Worm (Caenorhabditis elegans) whole organism, late embryonic: ENCODE measurements around the gene srz-11.

Source experiments
- C08G9.2 ChIP-seq: sonication (generic microtip); optimal IDR thresholded peaks from 2 replicates; lab custom pipeline; 2016; ENCODE audit warnings: mild to moderate bottlenecking, missing genetic modification characterization, moderate library complexity, missing compliant biosample characterization
- C38D4.7 ChIP-seq: fragments of 200-800 bp; sonication (Bioruptor generic); optimal IDR thresholded peaks from 2 replicates; lab custom pipeline; 2018; ENCODE audit warnings: mild to moderate bottlenecking, missing genetic modification characterization, moderate library complexity, missing compliant biosample characterization
- F13H6.1 ChIP-seq: sonication (generic microtip); optimal IDR thresholded peaks from 2 replicates; lab custom pipeline; 2016; ENCODE audit warnings: missing genetic modification characterization, missing compliant biosample characterization
- ahr-1 ChIP-seq: sonication (generic microtip); optimal IDR thresholded peaks from 2 replicates; lab custom pipeline; 2016; ENCODE audit warnings: missing genetic modification characterization, missing compliant biosample characterization
- ama-1 ChIP-seq: fragments of 150-350 bp; optimal IDR thresholded peaks from 2 replicates; lab custom pipeline; 2014
- ceh-14 ChIP-seq: sonication (generic microtip); optimal IDR thresholded peaks from 2 replicates; lab custom pipeline; 2016; ENCODE audit warnings: missing genotype, missing genetic modification characterization, missing compliant biosample characterization
- ceh-19 ChIP-seq: fragments of 200-800 bp; sonication (Bioruptor generic); optimal IDR thresholded peaks from 2 replicates; lab custom pipeline; 2018; ENCODE audit warnings: mild to moderate bottlenecking, missing genetic modification characterization, missing compliant biosample characterization
- ceh-2 ChIP-seq: sonication (generic microtip); optimal IDR thresholded peaks from 2 replicates; lab custom pipeline; 2016; ENCODE audit warnings: missing genotype, missing genetic modification characterization, missing compliant biosample characterization
- ceh-24 ChIP-seq: sonication (generic microtip); optimal IDR thresholded peaks from 2 replicates; lab custom pipeline; 2016; ENCODE audit warnings: mild to moderate bottlenecking, missing genetic modification characterization, missing compliant biosample characterization
- ceh-30 ChIP-seq: fragments of 150-350 bp; optimal IDR thresholded peaks from 2 replicates; lab custom pipeline; 2014; ENCODE audit warnings: missing biosample characterization, missing genetic modification characterization
- ceh-34 ChIP-seq: sonication (generic microtip); optimal IDR thresholded peaks from 2 replicates; lab custom pipeline; 2016; ENCODE audit warnings: mild to moderate bottlenecking, missing genetic modification characterization, missing compliant biosample characterization
- ceh-45 ChIP-seq: fragments of 200-800 bp; sonication (Bioruptor generic); IDR thresholded peaks from 2 replicates; pipeline ENCODE4 v1.3.6; 2022; ENCODE audit warnings: missing genetic modification reagents, missing genetic modification characterization, missing compliant biosample characterization
- ceh-48 ChIP-seq: sonication (generic microtip); optimal IDR thresholded peaks from 2 replicates; lab custom pipeline; 2016; ENCODE audit warnings: missing genetic modification characterization, inconsistent platforms, missing compliant biosample characterization
- ceh-9 ChIP-seq: sonication (generic microtip); optimal IDR thresholded peaks from 2 replicates; lab custom pipeline; 2016; ENCODE audit warnings: mild to moderate bottlenecking, missing genetic modification characterization, inconsistent platforms, missing compliant biosample characterization
- dve-1 ChIP-seq: sonication (generic microtip); optimal IDR thresholded peaks from 2 replicates; lab custom pipeline; 2017; ENCODE audit warnings: antibody characterized with exemption, mild to moderate bottlenecking, missing genetic modification characterization, missing compliant biosample characterization
- elt-4 ChIP-seq: sonication (generic microtip); optimal IDR thresholded peaks from 2 replicates; lab custom pipeline; 2016; ENCODE audit warnings: missing genetic modification characterization, missing compliant biosample characterization
- ets-4 ChIP-seq: sonication (generic microtip); optimal IDR thresholded peaks from 2 replicates; lab custom pipeline; 2016; ENCODE audit warnings: missing genetic modification characterization, missing compliant biosample characterization
- eyg-1 ChIP-seq: sonication (generic microtip); optimal IDR thresholded peaks from 2 replicates; lab custom pipeline; 2016; ENCODE audit warnings: missing genotype, missing genetic modification characterization, missing compliant biosample characterization
- fax-1 ChIP-seq: sonication (generic microtip); optimal IDR thresholded peaks from 2 replicates; lab custom pipeline; 2016; ENCODE audit warnings: missing genotype, missing genetic modification characterization, missing compliant biosample characterization
- fkh-10 ChIP-seq: fragments of 150-350 bp; optimal IDR thresholded peaks from 2 replicates; lab custom pipeline; 2014; ENCODE audit warnings: missing biosample characterization, missing genetic modification reagents, missing genetic modification characterization
- fkh-6 ChIP-seq: sonication (generic microtip); optimal IDR thresholded peaks from 2 replicates; lab custom pipeline; 2016; ENCODE audit warnings: missing genetic modification characterization, missing compliant biosample characterization
- gmeb-2 ChIP-seq: sonication (generic microtip); optimal IDR thresholded peaks from 2 replicates; lab custom pipeline; 2016; ENCODE audit warnings: missing genetic modification characterization, inconsistent platforms, missing compliant biosample characterization
- hlh-15 ChIP-seq: sonication (generic microtip); optimal IDR thresholded peaks from 2 replicates; lab custom pipeline; 2016; ENCODE audit warnings: missing genetic modification characterization, missing compliant biosample characterization
- hlh-6 ChIP-seq: sonication (generic microtip); optimal IDR thresholded peaks from 2 replicates; lab custom pipeline; 2016; ENCODE audit warnings: missing genotype, missing genetic modification characterization, missing compliant biosample characterization
- hlh-8 ChIP-seq: sonication (generic microtip); optimal IDR thresholded peaks from 2 replicates; lab custom pipeline; 2016; ENCODE audit warnings: missing genotype, missing genetic modification characterization, missing compliant biosample characterization
- lim-6 ChIP-seq: sonication (generic microtip); optimal IDR thresholded peaks from 2 replicates; lab custom pipeline; 2016; ENCODE audit warnings: missing genetic modification characterization, missing compliant biosample characterization
- madf-2 ChIP-seq: sonication (generic microtip); optimal IDR thresholded peaks from 2 replicates; lab custom pipeline; 2017; ENCODE audit warnings: missing genetic modification characterization, missing compliant biosample characterization
- pat-9 ChIP-seq: fragments of 200-800 bp; sonication (Bioruptor generic); optimal IDR thresholded peaks from 2 replicates; lab custom pipeline; 2018; ENCODE audit warnings: mild to moderate bottlenecking, missing genetic modification characterization, moderate library complexity, missing compliant biosample characterization
- pax-1 ChIP-seq: fragments of 150-350 bp; optimal IDR thresholded peaks from 2 replicates; lab custom pipeline; 2014; ENCODE audit warnings: missing biosample characterization, missing genetic modification characterization
- pqm-1 ChIP-seq: sonication (generic microtip); optimal IDR thresholded peaks from 2 replicates; lab custom pipeline; 2016; ENCODE audit warnings: missing genetic modification characterization, missing compliant biosample characterization
- sox-4 ChIP-seq: sonication (generic microtip); optimal IDR thresholded peaks from 2 replicates; lab custom pipeline; 2017; ENCODE audit warnings: mild to moderate bottlenecking, missing genetic modification characterization, inconsistent platforms, missing compliant biosample characterization
- tbx-2 ChIP-seq: sonication (generic microtip); optimal IDR thresholded peaks from 2 replicates; lab custom pipeline; 2016; ENCODE audit warnings: missing genetic modification characterization, missing compliant biosample characterization
- ttx-3 ChIP-seq: sonication (generic microtip); optimal IDR thresholded peaks from 2 replicates; lab custom pipeline; 2016; ENCODE audit warnings: missing genetic modification reagents, missing genetic modification characterization, missing compliant biosample characterization
- unc-3 ChIP-seq, 2 experiments: fragments of 200-800 bp in 1 of 2; sonication (Bioruptor generic) in 1 of 2; sonication (generic microtip) in 1 of 2; conservative IDR thresholded peaks in 1 of 2; optimal IDR thresholded peaks in 1 of 2; 2 replicates each; pipeline versions ENCODE4 v1.3.6 to Lab custom; 2016 to 2022; ENCODE audit warnings: missing compliant biosample characterization in 2 of 2, missing genetic modification characterization in 2 of 2, missing genetic modification reagents in 1 of 2
- unc-86 ChIP-seq: sonication (generic microtip); optimal IDR thresholded peaks from 2 replicates; lab custom pipeline; 2016; ENCODE audit warnings: missing genetic modification characterization, missing compliant biosample characterization

Gene srz-11

DNA sequence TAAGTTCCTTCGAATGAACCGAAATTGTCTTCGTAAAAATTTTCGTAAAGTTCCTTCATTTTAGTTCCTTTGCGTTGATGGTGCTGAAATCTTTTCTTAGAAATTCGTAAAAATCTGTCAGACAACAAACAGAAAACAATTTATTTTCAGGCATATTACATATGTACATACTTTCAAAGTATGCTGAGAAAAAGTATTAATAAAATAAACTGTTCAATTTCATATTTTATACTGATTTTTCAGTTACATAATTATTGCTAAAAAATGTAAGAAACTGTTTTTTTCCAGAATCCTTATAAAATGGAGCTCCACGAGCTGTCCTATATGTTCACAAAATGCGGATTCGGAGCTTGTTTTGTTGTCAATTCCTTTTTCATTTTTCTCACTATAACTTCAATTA lies 4.2 kb upstream of the srz-11 start, which contains the start of gene str-45:
TSS of gene str-45 (plus strand) at position 301 of the 400 bp plus-strand sequence.
- TF ChIP-seq ets-4 (tag; lab: Kevin White, UChicago): no peak
- no peak for TF ChIP-seq ahr-1 (tag; lab: Kevin White, UChicago)

ce11 chrV:15175459-15175858 lies 12.6 kb downstream of the srz-11 start, which contains the start of gene clec-47:
Gene clec-47, plus strand, starts transcription at chrV:15175759.
- no peak for TF ChIP-seq hlh-15 (tag; lab: Kevin White, UChicago)

DNA sequence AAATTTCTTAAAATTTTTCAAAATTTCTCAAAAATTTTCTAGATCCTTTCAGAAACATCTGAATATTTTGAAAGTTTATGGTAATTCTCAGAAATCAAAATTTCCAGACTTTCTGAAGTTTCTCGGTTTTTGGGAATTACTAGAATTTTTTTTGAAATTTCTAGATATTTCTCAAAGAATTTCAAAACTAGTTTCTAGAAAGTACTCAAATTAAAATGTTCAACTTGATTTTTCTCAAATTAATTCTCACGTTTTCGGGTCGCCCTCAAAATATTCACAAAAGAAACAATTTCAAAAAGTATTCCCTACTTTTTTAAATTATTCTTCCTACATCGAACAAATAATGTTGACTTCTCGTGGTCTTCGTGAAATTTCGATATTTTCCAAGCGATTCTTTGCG lies 16.9 kb downstream of the srz-11 start, which contains the start of gene T09F5.10:
TSS of gene T09F5.10 (plus strand) at position 301 of the 400 bp plus-strand sequence.
- TF ChIP-seq unc-86 (tag; lab: Kevin White, UChicago) (no peak), pat-9 (tag; lab: Kevin White, UChicago) (no peak), ceh-45 (GFP tag; lab: Robert Waterston, UW) (no peak), fax-1 (tag; lab: Kevin White, UChicago) (no peak)

ce11 chrV:15181899-15182298 lies 19.0 kb downstream of the srz-11 start:
- TF ChIP-seq ceh-24 (tag; lab: Kevin White, UChicago) (no peak), hlh-8 (no peak), ceh-30 (tag; lab: Kevin White, UChicago) (no peak), unc-3 (GFP tag; conservative IDR thresholded peaks at IDR 0.05; lab: Robert Waterston, UW) (no peak), unc-3 (tag; optimal IDR thresholded peaks at IDR 0.05; lab: Kevin White, UChicago) (no peak), C38D4.7 (GFP tag; lab: Kevin White, UChicago) (no peak), ceh-2 (tag; lab: Kevin White, UChicago) (no peak), pax-1 (no peak), lim-6 (tag; lab: Kevin White, UChicago) (no peak), hlh-6 (tag; lab: Kevin White, UChicago) (no peak), ceh-45 (GFP tag; lab: Robert Waterston, UW) (no peak), ceh-9 (no peak), sox-4 (tag; lab: Kevin White, UChicago) (no peak), unc-86 (tag; lab: Kevin White, UChicago) (no peak), eyg-1 (tag; lab: Kevin White, UChicago) (no peak), ttx-3 (tag; lab: Kevin White, UChicago) (no peak), elt-4 (tag; lab: Kevin White, UChicago) (no peak), fax-1 (tag; lab: Kevin White, UChicago) (no peak), ceh-14 (tag; lab: Kevin White, UChicago) (no peak), dve-1 (tag; lab: Kevin White, UChicago) (no peak), fkh-10 (GFP tag; lab: Kevin White, UChicago) (no peak)

ce11 chrV:15182407-15182806 lies 19.5 kb downstream of the srz-11 start, which contains the start of gene fbxa-84:
Gene fbxa-84, plus strand, starts transcription at chrV:15182440.
- no peak for TF ChIP-seq hlh-15 (tag; lab: Kevin White, UChicago)
- TF ChIP-seq gmeb-2: no peak
- TF ChIP-seq lim-6 (tag; lab: Kevin White, UChicago): no peak
- TF ChIP-seq F13H6.1 (tag; lab: Kevin White, UChicago): no peak
- no peak for TF ChIP-seq C08G9.2
- no peak for TF ChIP-seq ceh-14 (tag; lab: Kevin White, UChicago)
- no peak for TF ChIP-seq ceh-9
- TF ChIP-seq ceh-19: no peak
- no peak for TF ChIP-seq hlh-6 (tag; lab: Kevin White, UChicago)
- TF ChIP-seq fkh-6 (tag; lab: Kevin White, UChicago): no peak
- no peak for TF ChIP-seq ceh-34 (tag; lab: Kevin White, UChicago)
- TF ChIP-seq ceh-48 (tag; lab: Kevin White, UChicago): no peak
- no peak for TF ChIP-seq madf-2 (tag; lab: Kevin White, UChicago)
- no peak for TF ChIP-seq ceh-2 (tag; lab: Kevin White, UChicago)
- no peak for TF ChIP-seq tbx-2 (tag; lab: Kevin White, UChicago)
- TF ChIP-seq pqm-1 (tag; lab: Kevin White, UChicago): no peak
- no peak for TF ChIP-seq ama-1
- no peak for TF ChIP-seq pax-1
